Fruit fly (Drosophila melanogaster): Measurements from ENCODE around the gene pelo.
A peak's percentile ranks its signal among the peaks of the same experiment; 100 is the strongest.

pelo gene

DNA sequence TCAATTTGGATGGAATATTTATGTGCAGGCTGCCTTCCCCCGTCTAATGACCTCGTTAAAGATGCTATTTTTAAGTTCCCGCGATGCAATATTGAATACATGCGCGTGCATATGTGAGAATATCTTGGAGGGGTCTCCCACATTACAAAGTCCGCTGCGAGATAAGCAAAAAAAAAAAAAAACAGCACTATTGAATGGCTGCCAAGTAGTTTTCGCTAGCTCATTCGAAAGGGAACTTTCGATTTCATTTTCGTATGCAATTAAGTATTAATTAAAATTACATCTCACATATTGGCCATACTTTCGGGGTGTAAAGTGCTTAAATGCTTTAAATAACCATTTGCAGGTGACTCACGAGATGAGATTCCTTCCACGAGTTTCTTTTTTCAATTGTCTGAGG, 6.5 kb downstream of the pelo start (continued):
- no peak for TF ChIP-seq Blimp-1 (GFP tag; optimal IDR thresholded peaks at IDR 0.05)
- no peak for TF ChIP-seq CG9139 (GFP tag; optimal IDR thresholded peaks at IDR 0.05)
- no peak for TF ChIP-seq Eip75B (GFP tag; optimal IDR thresholded peaks at IDR 0.05)
- no peak for TF ChIP-seq net (GFP tag; optimal IDR thresholded peaks at IDR 0.05)
- no peak for TF ChIP-seq CG8632 (GFP tag; optimal IDR thresholded peaks at IDR 0.05)
- TF ChIP-seq dsx (GFP tag; optimal IDR thresholded peaks at IDR 0.05; ENCODE audit: poor library complexity, severe bottlenecking), result peak; percentile 12
- TF ChIP-seq ss (GFP tag; optimal IDR thresholded peaks at IDR 0.05), result peak in 1 of 2 experiments; percentile 39
- TF ChIP-seq CG15336 (GFP tag; IDR thresholded peaks at IDR 0.05), result no peak; the same call in 1 of the 2 replicates
- no peak for TF ChIP-seq lz (GFP tag; optimal IDR thresholded peaks at IDR 0.05)
- TF ChIP-seq Hr4 (GFP tag; optimal IDR thresholded peaks at IDR 0.05), result peak; percentile 28
- TF ChIP-seq CG11294 (GFP tag; IDR thresholded peaks at IDR 0.05), result no peak
- TF ChIP-seq achi (GFP tag; optimal IDR thresholded peaks at IDR 0.05), result no peak
- TF ChIP-seq CG6854 (GFP tag; optimal IDR thresholded peaks at IDR 0.05), result no peak
- no peak for TF ChIP-seq fkh (GFP tag; optimal IDR thresholded peaks at IDR 0.05)
- peak; percentile 71 for TF ChIP-seq CG6276 (GFP tag; optimal IDR thresholded peaks at IDR 0.05)
- no peak for TF ChIP-seq CG16779 (tag; optimal IDR thresholded peaks at IDR 0.05)
- TF ChIP-seq Sox102F (GFP tag; optimal IDR thresholded peaks at IDR 0.05), result no peak
- TF ChIP-seq CG4318 (GFP tag; optimal IDR thresholded peaks at IDR 0.05), result no peak
- TF ChIP-seq eg (GFP tag; IDR thresholded peaks at IDR 0.05), result peak; percentile 63; the same call in 1 of the 3 replicates
- peak; percentile 55; the same call in 2 of the 3 replicates for TF ChIP-seq CG8119 (GFP tag; IDR thresholded peaks at IDR 0.05)
- no peak for TF ChIP-seq OdsH (GFP tag; optimal IDR thresholded peaks at IDR 0.05)
- TF ChIP-seq vri (GFP tag; optimal IDR thresholded peaks at IDR 0.05), result no peak

- TF ChIP-seq Sox15 (GFP tag; optimal IDR thresholded peaks at IDR 0.05) (no peak), dsx (GFP tag; optimal IDR thresholded peaks at IDR 0.05; ENCODE audit: poor library complexity, severe bottlenecking) (peak; percentile 43), CG6808 (GFP tag; optimal IDR thresholded peaks at IDR 0.05) (no peak), vri (GFP tag; optimal IDR thresholded peaks at IDR 0.05) (peak; percentile 95), CG6854 (GFP tag; optimal IDR thresholded peaks at IDR 0.05) (peak; percentile 50), svp (GFP tag) (peak; percentile 92), Eip78C (GFP tag) (peak; percentile 65), spab (GFP tag; optimal IDR thresholded peaks at IDR 0.05) (no peak), CG8632 (GFP tag; optimal IDR thresholded peaks at IDR 0.05) (no peak), Smox (GFP tag; optimal IDR thresholded peaks at IDR 0.05) (no peak)
Measured at dm6 chr2L:9707514-9708094, 7.0 kb downstream of the pelo start.

DNA sequence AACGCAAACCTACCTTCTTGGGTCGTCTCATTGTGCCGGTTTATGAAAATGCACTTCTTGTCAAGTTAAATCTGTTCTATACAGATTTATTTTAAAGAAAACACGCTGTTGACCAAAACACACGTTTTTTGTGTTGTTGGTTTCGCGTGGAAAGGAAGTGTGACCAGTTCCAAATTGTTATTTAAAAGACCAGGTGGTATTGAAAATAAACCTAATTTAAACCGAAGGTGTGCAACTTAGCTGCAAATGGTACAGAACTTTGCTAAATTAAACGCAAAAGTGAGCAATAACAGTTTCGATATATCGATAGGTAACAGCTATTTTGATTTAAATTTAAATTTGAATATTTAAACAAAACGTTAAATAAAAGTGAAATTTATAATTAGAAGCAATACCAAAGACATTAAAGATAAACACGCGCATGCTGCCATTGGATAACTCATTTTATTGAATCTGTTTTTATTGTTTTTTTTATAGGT, 10.5 kb downstream of the pelo start, which contains the start of gene CG4364:
Gene CG4364, minus strand, starts transcription at position 165 of the 479 bp plus-strand sequence.
- TF ChIP-seq CG34406 (GFP tag; optimal IDR thresholded peaks at IDR 0.05) (no peak), Sox14 (GFP tag; optimal IDR thresholded peaks at IDR 0.05) (no peak), CG16779 (tag; optimal IDR thresholded peaks at IDR 0.05) (no peak), CG10631 (GFP tag; optimal IDR thresholded peaks at IDR 0.05) (no peak), CG6276 (GFP tag; optimal IDR thresholded peaks at IDR 0.05) (no peak), vri (GFP tag; optimal IDR thresholded peaks at IDR 0.05) (no peak), salr (GFP tag; optimal IDR thresholded peaks at IDR 0.05) (no peak), Ets21C (GFP tag; optimal IDR thresholded peaks at IDR 0.05) (no peak), Eip93F (GFP tag; optimal IDR thresholded peaks at IDR 0.05) (no peak), CG6792 (GFP tag; optimal IDR thresholded peaks at IDR 0.05) (no peak), svp (GFP tag) (no peak), CG8119 (GFP tag; IDR thresholded peaks at IDR 0.05) (no peak)

DNA sequence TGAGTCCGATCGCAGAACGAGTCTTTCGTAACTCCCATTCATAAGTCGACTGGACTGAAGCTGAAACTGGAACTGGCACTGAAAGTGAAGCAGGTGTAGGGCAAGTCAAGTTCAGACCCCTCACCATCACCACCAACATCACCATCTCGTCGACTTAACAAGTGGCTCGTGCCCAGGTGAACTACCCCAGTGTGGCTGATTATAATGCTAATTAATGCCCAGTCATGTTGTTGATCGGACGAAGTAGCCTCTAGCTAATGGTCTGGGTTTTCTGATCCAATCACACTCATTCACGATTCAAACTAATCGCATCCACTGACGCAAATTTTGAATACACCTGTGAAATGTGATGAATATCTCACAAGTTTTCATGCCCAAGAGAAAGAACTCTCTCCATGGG, 28.2 kb downstream of the pelo start:
- TF ChIP-seq CG7368 (GFP tag; optimal IDR thresholded peaks at IDR 0.05) (no peak), Eip78C (GFP tag) (no peak), dac (GFP tag; optimal IDR thresholded peaks at IDR 0.05) (no peak), CG8632 (GFP tag; optimal IDR thresholded peaks at IDR 0.05) (no peak), fkh (GFP tag; optimal IDR thresholded peaks at IDR 0.05) (no peak), Sox14 (GFP tag; optimal IDR thresholded peaks at IDR 0.05) (no peak), CG1621 (tag; optimal IDR thresholded peaks at IDR 0.05) (no peak), CG6808 (GFP tag; optimal IDR thresholded peaks at IDR 0.05) (no peak), Smox (GFP tag; optimal IDR thresholded peaks at IDR 0.05) (no peak), eg (GFP tag; IDR thresholded peaks at IDR 0.05) (no peak)
